Fruit fly (Drosophila melanogaster): ENCODE measurements around the gene sNPF.
A peak's percentile ranks its signal among the peaks of the same experiment; 100 is the strongest.

DNA sequence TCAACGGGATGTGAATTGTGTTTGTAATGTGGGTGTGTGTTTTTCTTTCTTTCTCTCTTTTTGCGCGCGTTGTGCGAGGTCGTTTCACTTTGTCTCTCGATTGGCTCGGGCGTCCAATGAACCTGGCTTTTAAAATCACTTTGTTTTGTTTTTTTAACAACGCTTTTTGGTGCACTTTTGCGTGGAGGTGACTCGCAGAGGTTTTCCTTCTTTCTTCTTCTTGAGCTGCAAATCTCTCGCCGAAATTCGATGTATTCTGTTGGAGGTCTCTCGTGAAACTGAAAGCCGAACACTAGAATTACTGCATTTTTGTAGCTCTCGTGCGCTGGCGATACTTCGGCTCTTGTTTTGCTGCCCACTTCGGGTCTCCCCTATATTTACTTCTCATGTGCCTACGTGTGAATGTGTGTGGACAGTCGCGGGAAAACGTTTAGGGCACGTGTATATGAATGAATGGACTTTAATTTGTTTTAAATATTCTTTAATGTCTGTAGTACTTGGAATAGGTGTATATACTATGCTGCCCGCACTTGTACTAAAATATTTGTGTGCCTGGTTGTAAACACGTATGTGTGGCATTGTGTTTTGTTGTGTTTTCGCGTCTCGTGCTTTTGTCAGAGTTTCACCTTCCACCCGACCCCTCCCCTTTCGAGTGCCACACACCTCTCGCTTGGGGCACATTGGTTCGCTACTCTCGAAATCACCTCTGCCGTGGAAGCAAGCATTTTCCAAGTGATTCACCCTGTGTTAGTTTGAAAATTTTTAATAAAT lies 57.3 kb downstream of the sNPF start, which contains the start of gene fok:
- TF ChIP-seq fkh (GFP tag; optimal IDR thresholded peaks at IDR 0.05) (peak; percentile 100), CG11902 (GFP tag; optimal IDR thresholded peaks at IDR 0.05) (peak; percentile 95), eg (GFP tag; IDR thresholded peaks at IDR 0.05) (peak; percentile 94)
